Worm (Caenorhabditis elegans): ENCODE measurements around the gene idpb-3.

DNA sequence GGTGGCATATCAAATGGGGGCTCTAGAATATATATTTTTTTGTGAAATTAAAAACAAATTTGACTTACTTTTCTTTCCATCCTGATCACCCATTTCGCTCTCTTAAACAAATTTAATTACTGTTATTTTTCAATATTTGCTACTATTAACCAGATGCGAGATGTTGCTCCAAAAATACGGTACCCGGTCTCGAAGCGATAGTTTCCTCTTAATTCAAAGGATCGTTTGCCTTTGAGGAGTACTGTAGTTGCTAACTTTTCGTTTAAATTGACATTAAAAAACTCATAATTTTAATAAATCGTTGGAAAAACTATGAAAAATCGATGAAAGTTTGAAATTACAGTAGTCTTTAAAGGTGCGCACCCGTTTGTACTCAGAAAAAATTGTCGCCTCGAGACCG, 18.3 kb downstream of the idpb-3 start, which contains the start of gene C04G6.4:
- no peak for TF ChIP-seq T26A8.4 (GFP tag; IDR thresholded peaks at IDR 0.05)
- no peak for TF ChIP-seq F10B5.3 (tag; optimal IDR thresholded peaks at IDR 0.05)
- TF ChIP-seq mdl-1 (tag; optimal IDR thresholded peaks at IDR 0.05): no peak
- TF ChIP-seq snpc-4 (tag; optimal IDR thresholded peaks at IDR 0.05): no peak
- TF ChIP-seq zfp-3 (GFP tag; conservative IDR thresholded peaks at IDR 0.05): no peak
- no peak for TF ChIP-seq pha-4 (GFP tag; IDR thresholded peaks at IDR 0.05)
- no peak for TF ChIP-seq pha-4 (tag; optimal IDR thresholded peaks at IDR 0.05)
- no peak for TF ChIP-seq nhr-237 (tag; optimal IDR thresholded peaks at IDR 0.05)
- no peak for TF ChIP-seq nhr-77 (tag; optimal IDR thresholded peaks at IDR 0.05)

All from whole organism, L4 larva.